Fruit fly (Drosophila melanogaster): ENCODE data around the gene CG14961.

- peak; percentile 78 for TF ChIP-seq Myc (optimal IDR thresholded peaks at IDR 0.05)
- TF ChIP-seq OdsH (GFP tag; optimal IDR thresholded peaks at IDR 0.05): no peak
- no peak for TF ChIP-seq Dfd (GFP tag; optimal IDR thresholded peaks at IDR 0.05)
- no peak for TF ChIP-seq dl (GFP tag; optimal IDR thresholded peaks at IDR 0.05; ENCODE audit: insufficient read depth in 1 of 2, partially characterized antibody in 2 of 2)
- no peak for TF ChIP-seq pan (optimal IDR thresholded peaks at IDR 0.05)
- no peak for TF ChIP-seq GATAd (GFP tag; optimal IDR thresholded peaks at IDR 0.05)
- TF ChIP-seq CG32264 (GFP tag; optimal IDR thresholded peaks at IDR 0.05): no peak
- no peak for TF ChIP-seq dsf (GFP tag; optimal IDR thresholded peaks at IDR 0.05; ENCODE audit: borderline replicate concordance)
- TF ChIP-seq h (GFP tag; optimal IDR thresholded peaks at IDR 0.05): no peak
- TF ChIP-seq fru (GFP tag; optimal IDR thresholded peaks at IDR 0.05): no peak
- no peak for TF ChIP-seq Vsx2 (GFP tag; optimal IDR thresholded peaks at IDR 0.05; ENCODE audit: partially characterized antibody)
These were observed 44.2 kb downstream of the CG14961 start, which contains the start of the genes Ythdc1 and CG12010 for dm6 chr3L:3373994-3374623.

All from whole organism, wandering third instar larva.